Fruit fly (Drosophila melanogaster) whole organism, embryonic: Measurements from ENCODE around the gene SIFaR.
A peak's percentile ranks its signal among the peaks of the same experiment; 100 is the strongest.

ENCODE experiments used
- BEAF-32 ChIP-seq: fragments of 200-800 bp; sonication (Bioruptor generic); optimal IDR thresholded peaks from 3 replicates; lab custom pipeline; 2017; ENCODE audit warnings: missing biosample characterization, missing genetic modification characterization, mild to moderate bottlenecking, moderate library complexity, missing genetic modification reagents
- CG10147 ChIP-seq: fragments of 200-800 bp; sonication (Bioruptor generic); optimal IDR thresholded peaks from 2 replicates; lab custom pipeline; 2019; ENCODE audit warnings: missing biosample characterization, mild to moderate bottlenecking, missing genetic modification characterization, moderate library complexity
- CG11085 ChIP-seq: fragments of 200-800 bp; sonication (Bioruptor generic); IDR thresholded peaks from 2 replicates; pipeline ENCODE4 v1.3.6; 2022; ENCODE audit warnings: missing biosample characterization, missing genetic modification characterization
- CG11723 ChIP-seq: fragments of 200-800 bp; sonication (Bioruptor generic); optimal IDR thresholded peaks from 2 replicates; lab custom pipeline; 2017; ENCODE audit warnings: missing biosample characterization, mild to moderate bottlenecking, missing genetic modification characterization
- CG12769 ChIP-seq: fragments of 200-800 bp; sonication (Bioruptor generic); optimal IDR thresholded peaks from 2 replicates; lab custom pipeline; 2019; ENCODE audit warnings: missing biosample characterization, mild to moderate bottlenecking, missing genetic modification characterization, moderate library complexity
- CG13624 ChIP-seq: fragments of 200-800 bp; sonication (Bioruptor generic); optimal IDR thresholded peaks from 2 replicates; lab custom pipeline; 2016; ENCODE audit warnings: missing biosample characterization, missing genetic modification characterization
- CG13775 ChIP-seq: fragments of 200-800 bp; sonication (Bioruptor generic); optimal IDR thresholded peaks from 3 replicates; lab custom pipeline; 2017; ENCODE audit warnings: missing biosample characterization, mild to moderate bottlenecking, missing genetic modification characterization
- CG14441 ChIP-seq: fragments of 200-800 bp; sonication (Bioruptor generic); IDR thresholded peaks from 2 replicates; pipeline ENCODE4 v1.3.6; 2022; ENCODE audit warnings: missing biosample characterization, missing genetic modification characterization
- CG15514 ChIP-seq: fragments of 200-800 bp; sonication (Bioruptor generic); optimal IDR thresholded peaks from 3 replicates; lab custom pipeline; 2017; ENCODE audit warnings: missing biosample characterization, missing genetic modification characterization, mild to moderate bottlenecking, moderate library complexity, missing genetic modification reagents
- CG30403 ChIP-seq: fragments of 200-800 bp; sonication (Bioruptor generic); optimal IDR thresholded peaks from 3 replicates; lab custom pipeline; 2016; ENCODE audit warnings: missing biosample characterization, missing genetic modification characterization
- CG42726 ChIP-seq: fragments of 200-800 bp; sonication (Bioruptor generic); IDR thresholded peaks from 2 replicates; pipeline ENCODE4 v1.3.6; 2022; ENCODE audit warnings: missing biosample characterization, missing genetic modification characterization; ENCODE audit not compliant: partially characterized antibody
- CG6689 ChIP-seq: fragments of 200-800 bp; sonication (Bioruptor generic); IDR thresholded peaks from 2 replicates; pipeline ENCODE4 v1.3.6; 2022; ENCODE audit warnings: missing biosample characterization, missing genetic modification characterization
- CG6854 ChIP-seq: fragments of 200-800 bp; sonication (Bioruptor generic); optimal IDR thresholded peaks from 3 replicates; lab custom pipeline; 2017; ENCODE audit warnings: missing biosample characterization, mild to moderate bottlenecking, missing genetic modification characterization
- CG7271 ChIP-seq: fragments of 200-800 bp; sonication (Bioruptor generic); optimal IDR thresholded peaks from 2 replicates; lab custom pipeline; 2018; ENCODE audit warnings: missing biosample characterization, mild to moderate bottlenecking, missing genetic modification characterization, moderate library complexity
- CG7786 ChIP-seq: fragments of 200-800 bp; sonication (Bioruptor generic); optimal IDR thresholded peaks from 2 replicates; lab custom pipeline; 2016; ENCODE audit warnings: missing biosample characterization, missing genetic modification characterization
- CG7987 ChIP-seq: fragments of 200-800 bp; sonication (Bioruptor generic); optimal IDR thresholded peaks from 2 replicates; lab custom pipeline; 2018; ENCODE audit warnings: missing biosample characterization, mild to moderate bottlenecking, missing genetic modification characterization, moderate library complexity
- CG8359 ChIP-seq: fragments of 200-800 bp; sonication (Bioruptor generic); optimal IDR thresholded peaks from 2 replicates; lab custom pipeline; 2017; ENCODE audit warnings: missing biosample characterization, mild to moderate bottlenecking, missing genetic modification characterization, borderline replicate concordance
- CTCF ChIP-seq: fragments of 200-800 bp; sonication (Bioruptor generic); optimal IDR thresholded peaks from 2 replicates; lab custom pipeline; 2017; ENCODE audit warnings: missing biosample characterization, mild to moderate bottlenecking, missing genetic modification characterization, moderate library complexity
- D ChIP-seq, 2 experiments: fragments of 200-800 bp in 1 of 2; fragments of >200 bp in 1 of 2; sonication (Bioruptor generic) in 1 of 2; optimal IDR thresholded peaks; 2 replicates in 1 of 2; 3 replicates in 1 of 2; lab custom pipeline; 2017; ENCODE audit warnings: mild to moderate bottlenecking in 1 of 2, missing biosample characterization in 1 of 2, missing genetic modification characterization in 1 of 2, missing genetic modification reagents in 1 of 2
- Dek ChIP-seq: fragments of 200-800 bp; sonication (Bioruptor generic); optimal IDR thresholded peaks from 3 replicates; lab custom pipeline; 2019; ENCODE audit warnings: missing biosample characterization, mild to moderate bottlenecking, missing genetic modification characterization, moderate library complexity
- Doc3 ChIP-seq: fragments of 200-800 bp; sonication (Bioruptor generic); IDR thresholded peaks from 3 replicates; pipeline ENCODE4 v1.3.6; 2022; ENCODE audit warnings: missing biosample characterization, missing genetic modification characterization; ENCODE audit not compliant: partially characterized antibody
- Dref ChIP-seq: fragments of 200-800 bp; sonication (Bioruptor generic); IDR thresholded peaks from 2 replicates; pipeline ENCODE4 v1.3.6; 2022; ENCODE audit warnings: missing biosample characterization, missing genetic modification characterization
- ERR ChIP-seq: fragments of 200-800 bp; sonication (Bioruptor generic); optimal IDR thresholded peaks from 2 replicates; lab custom pipeline; 2016; ENCODE audit warnings: missing biosample characterization, missing genetic modification characterization
- Fer1 ChIP-seq: fragments of 200-800 bp; sonication (Bioruptor generic); optimal IDR thresholded peaks from 2 replicates; lab custom pipeline; 2017; ENCODE audit warnings: missing biosample characterization, mild to moderate bottlenecking, missing genetic modification characterization
- Gug ChIP-seq: fragments of 200-800 bp; sonication (Bioruptor generic); IDR thresholded peaks from 4 replicates; pipeline ENCODE4 v1.3.6; 2022; ENCODE audit warnings: missing biosample characterization, missing genetic modification characterization
- MTF-1 ChIP-seq: fragments of 200-800 bp; sonication (Bioruptor generic); optimal IDR thresholded peaks from 2 replicates; lab custom pipeline; 2018; ENCODE audit warnings: missing biosample characterization, mild to moderate bottlenecking, missing genetic modification characterization, borderline replicate concordance
- Mad ChIP-seq: fragments of 200-800 bp; sonication (Bioruptor generic); optimal IDR thresholded peaks from 2 replicates; lab custom pipeline; 2016; ENCODE audit warnings: missing biosample characterization, missing genetic modification characterization
- Meics ChIP-seq: fragments of 200-800 bp; sonication (Bioruptor generic); optimal IDR thresholded peaks from 2 replicates; lab custom pipeline; 2017; ENCODE audit warnings: missing biosample characterization, mild to moderate bottlenecking, missing genetic modification characterization
- Nf-YA ChIP-seq: fragments of 200-800 bp; sonication (Bioruptor generic); IDR thresholded peaks from 2 replicates; pipeline ENCODE4 v1.3.6; 2022; ENCODE audit warnings: missing biosample characterization, missing genetic modification characterization
- NfI ChIP-seq: fragments of 200-800 bp; sonication (Bioruptor generic); optimal IDR thresholded peaks from 3 replicates; lab custom pipeline; 2018; ENCODE audit warnings: missing biosample characterization, mild to moderate bottlenecking, missing genetic modification characterization, moderate library complexity
- Opbp ChIP-seq: fragments of 200-800 bp; sonication (Bioruptor generic); IDR thresholded peaks from 3 replicates; pipeline ENCODE4 v1.3.6; 2022; ENCODE audit warnings: missing biosample characterization, missing genetic modification characterization; ENCODE audit not compliant: partially characterized antibody
- Ptx1 ChIP-seq: fragments of 200-800 bp; sonication (Bioruptor generic); IDR thresholded peaks from 2 replicates; pipeline ENCODE4 v1.3.6; 2022; ENCODE audit warnings: missing biosample characterization, missing genetic modification characterization
- Sox102F ChIP-seq: fragments of 200-800 bp; sonication (Bioruptor generic); optimal IDR thresholded peaks from 2 replicates; lab custom pipeline; 2018; ENCODE audit warnings: missing biosample characterization, mild to moderate bottlenecking, missing genetic modification characterization, moderate library complexity
- Sry-δ ChIP-seq: fragments of 200-800 bp; sonication (Bioruptor generic); optimal IDR thresholded peaks from 2 replicates; lab custom pipeline; 2016; ENCODE audit warnings: missing biosample characterization, missing genetic modification characterization
- Trl ChIP-seq, 3 experiments: fragments of >200 bp in 2 of 3; fragments of 200-800 bp in 1 of 3; sonication (Bioruptor generic) in 1 of 3; optimal IDR thresholded peaks; 2 replicates in 1 of 3; 3 replicates in 2 of 3; lab custom pipeline; 2016 to 2017; ENCODE audit warnings: missing biosample characterization in 1 of 3, missing genetic modification characterization in 1 of 3
- ab ChIP-seq: fragments of 200-800 bp; sonication (Bioruptor generic); optimal IDR thresholded peaks from 2 replicates; lab custom pipeline; 2016; ENCODE audit warnings: missing biosample characterization, missing genetic modification characterization
- ap ChIP-seq: fragments of 200-800 bp; sonication (Bioruptor generic); IDR thresholded peaks from 2 replicates; pipeline ENCODE4 v1.3.6; 2022; ENCODE audit warnings: missing biosample characterization, missing genetic modification characterization
- chif ChIP-seq, 2 experiments: fragments of 200-800 bp; sonication (Bioruptor generic); optimal IDR thresholded peaks; 3 replicates each; lab custom pipeline; 2016; ENCODE audit warnings: missing biosample characterization in 2 of 2, missing genetic modification characterization in 2 of 2
- emc ChIP-seq: fragments of 200-800 bp; sonication (Bioruptor generic); optimal IDR thresholded peaks from 2 replicates; lab custom pipeline; 2016; ENCODE audit warnings: missing biosample characterization, missing genetic modification characterization
- fu2 ChIP-seq: fragments of 200-800 bp; sonication (Bioruptor generic); optimal IDR thresholded peaks from 2 replicates; lab custom pipeline; 2016; ENCODE audit warnings: missing biosample characterization, missing genetic modification characterization
- jumu ChIP-seq: fragments of 200-800 bp; sonication (Bioruptor generic); optimal IDR thresholded peaks from 3 replicates; lab custom pipeline; 2016; ENCODE audit warnings: missing biosample characterization, missing genetic modification characterization
- mirr ChIP-seq: fragments of 200-800 bp; sonication (Bioruptor generic); optimal IDR thresholded peaks from 3 replicates; lab custom pipeline; 2018; ENCODE audit warnings: missing biosample characterization, mild to moderate bottlenecking, missing genetic modification characterization
- pb ChIP-seq: fragments of 200-800 bp; sonication (Bioruptor generic); optimal IDR thresholded peaks from 3 replicates; lab custom pipeline; 2016; ENCODE audit warnings: missing biosample characterization, missing genetic modification characterization
- pfk ChIP-seq: fragments of 200-800 bp; sonication (Bioruptor generic); optimal IDR thresholded peaks from 2 replicates; lab custom pipeline; 2018; ENCODE audit warnings: missing biosample characterization, mild to moderate bottlenecking, missing genetic modification characterization, moderate library complexity
- pho ChIP-seq: fragments of 200-800 bp; sonication (Bioruptor generic); optimal IDR thresholded peaks from 2 replicates; lab custom pipeline; 2016; ENCODE audit warnings: missing biosample characterization, missing genetic modification characterization
- phol ChIP-seq: fragments of 200-800 bp; sonication (Bioruptor generic); optimal IDR thresholded peaks from 3 replicates; lab custom pipeline; 2018; ENCODE audit warnings: missing biosample characterization, mild to moderate bottlenecking, missing genetic modification characterization, moderate library complexity
- rib ChIP-seq: fragments of 200-800 bp; sonication (Bioruptor generic); IDR thresholded peaks from 2 replicates; pipeline ENCODE4 v1.3.6; 2022; ENCODE audit warnings: missing biosample characterization, missing genetic modification characterization
- shn ChIP-seq: fragments of 200-800 bp; sonication (Bioruptor generic); optimal IDR thresholded peaks from 3 replicates; lab custom pipeline; 2016; ENCODE audit warnings: missing biosample characterization, missing genetic modification characterization
- twi ChIP-seq: fragments of 200-800 bp; optimal IDR thresholded peaks from 2 replicates; lab custom pipeline; 2019; ENCODE audit warnings: missing biosample characterization, mild to moderate bottlenecking, missing genetic modification characterization, moderate library complexity

The SIFaR gene

DNA sequence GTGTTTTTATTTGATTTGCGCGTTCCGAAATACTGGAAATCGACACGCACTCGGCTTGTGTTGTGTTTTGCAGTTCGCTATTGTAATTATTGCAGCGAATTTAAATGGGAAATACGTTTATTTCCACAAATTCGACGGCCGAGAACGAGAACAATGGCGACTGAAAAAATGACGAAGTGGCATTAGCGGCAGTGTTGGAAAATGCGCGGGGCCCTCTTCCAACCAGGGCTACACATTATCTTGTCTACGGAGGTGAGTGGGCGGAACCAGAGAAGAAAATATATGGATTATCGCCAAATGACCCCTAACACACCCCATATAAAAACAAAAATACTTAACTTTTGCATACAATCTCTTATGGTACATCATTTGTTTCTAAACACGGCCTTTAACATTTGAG lies 24.9 kb downstream of the SIFaR start, which contains the start of gene Rab1 (continued):
- TF ChIP-seq CG30403 (GFP tag; lab: Kevin White, UChicago) (peak; percentile 14), CTCF (no peak), Fer1 (GFP tag; lab: Kevin White, UChicago) (peak; percentile 28), emc (no peak), Doc3 (GFP tag; lab: Robert Waterston, UW) (no peak), ab (GFP tag; lab: Kevin White, UChicago) (no peak), Ptx1 (GFP tag; lab: Robert Waterston, UW) (0 out of 2 replicates have a peak, but pooled peaks have one; percentile 26), Trl (optimal IDR thresholded peaks at IDR 0.05; lab: Kevin White, UChicago) (no peak), Trl (GFP tag; optimal IDR thresholded peaks at IDR 0.05; lab: Kevin White, UChicago) (peak; percentile 16), chif (GFP tag; optimal IDR thresholded peaks at IDR 0.05; lab: Kevin White, UChicago) (peak; percentile 5 to 15), Sry-δ (GFP tag; lab: Kevin White, UChicago) (peak; percentile 46), CG6689 (no peak), Gug (GFP tag; lab: Robert Waterston, UW) (no peak), pfk (peak; percentile 47), CG15514 (peak; percentile 98), CG8359 (GFP tag; lab: Kevin White, UChicago) (no peak), Meics (GFP tag; lab: Kevin White, UChicago) (peak; percentile 12), CG42726 (peak; percentile 30; the same call in 1 of the 2 replicates), rib (GFP tag; lab: Robert Waterston, UW) (peak; percentile 42; the same call in 1 of the 2 replicates), Nf-YA (no peak), shn (GFP tag; lab: Kevin White, UChicago) (peak; percentile 26), ap (GFP tag; lab: Robert Waterston, UW) (no peak), CG11085 (GFP tag; lab: Robert Waterston, UW) (0 out of 2 replicates have a peak, but pooled peaks have one; percentile 26), CG10147 (GFP tag; lab: Kevin White, UChicago) (no peak), fu2 (GFP tag; lab: Kevin White, UChicago) (peak; percentile 35), pb (GFP tag; lab: Kevin White, UChicago) (peak; percentile 39), NfI (GFP tag; lab: Kevin White, UChicago) (peak; percentile 46), CG7987 (GFP tag; lab: Kevin White, UChicago) (peak; percentile 38), D (optimal IDR thresholded peaks at IDR 0.05; lab: Kevin White, UChicago) (no peak), D (GFP tag; optimal IDR thresholded peaks at IDR 0.05; lab: Kevin White, UChicago) (peak; percentile 36), jumu (GFP tag; lab: Kevin White, UChicago) (peak; percentile 36), CG13624 (GFP tag; lab: Kevin White, UChicago) (peak; percentile 55), CG14441 (GFP tag; lab: Robert Waterston, UW) (0 out of 2 replicates have a peak, but pooled peaks have one; percentile 19), Dek (tag; lab: Kevin White, UChicago) (peak; percentile 18), CG12769 (tag; lab: Kevin White, UChicago) (peak; percentile 73), CG7786 (peak; percentile 43), Opbp (GFP tag; lab: Robert Waterston, UW) (peak; percentile 66; the same call in 2 of the 3 replicates), CG11723 (GFP tag; lab: Kevin White, UChicago) (peak; percentile 19), mirr (peak; percentile 51), CG13775 (no peak), MTF-1 (GFP tag; lab: Kevin White, UChicago) (peak; percentile 42), BEAF-32 (GFP tag; lab: Kevin White, UChicago) (peak; percentile 48), Dref (GFP tag; lab: Robert Waterston, UW) (peak; percentile 49), CG7271 (tag; lab: Kevin White, UChicago) (no peak), Mad (peak; percentile 19), twi (tag; lab: Kevin White, UChicago) (peak; percentile 9), phol (tag; lab: Kevin White, UChicago) (peak; percentile 96), pho (GFP tag; lab: Kevin White, UChicago) (no peak), CG6854 (GFP tag; lab: Kevin White, UChicago) (no peak), Sox102F (GFP tag; lab: Kevin White, UChicago) (no peak), ERR (peak; percentile 41)
